Worm (Caenorhabditis elegans) whole organism, L2 larva: ENCODE data around the gene cnc-6.

Experiments
- nhr-77 ChIP-seq: fragments of 150-350 bp; optimal IDR thresholded peaks from 2 replicates; lab custom pipeline; 2014; ENCODE audit warnings: missing biosample characterization, missing genetic modification characterization
- snpc-4 ChIP-seq: fragments of 150-350 bp; optimal IDR thresholded peaks from 2 replicates; lab custom pipeline; 2014; ENCODE audit warnings: missing biosample characterization, missing genetic modification characterization

DNA sequence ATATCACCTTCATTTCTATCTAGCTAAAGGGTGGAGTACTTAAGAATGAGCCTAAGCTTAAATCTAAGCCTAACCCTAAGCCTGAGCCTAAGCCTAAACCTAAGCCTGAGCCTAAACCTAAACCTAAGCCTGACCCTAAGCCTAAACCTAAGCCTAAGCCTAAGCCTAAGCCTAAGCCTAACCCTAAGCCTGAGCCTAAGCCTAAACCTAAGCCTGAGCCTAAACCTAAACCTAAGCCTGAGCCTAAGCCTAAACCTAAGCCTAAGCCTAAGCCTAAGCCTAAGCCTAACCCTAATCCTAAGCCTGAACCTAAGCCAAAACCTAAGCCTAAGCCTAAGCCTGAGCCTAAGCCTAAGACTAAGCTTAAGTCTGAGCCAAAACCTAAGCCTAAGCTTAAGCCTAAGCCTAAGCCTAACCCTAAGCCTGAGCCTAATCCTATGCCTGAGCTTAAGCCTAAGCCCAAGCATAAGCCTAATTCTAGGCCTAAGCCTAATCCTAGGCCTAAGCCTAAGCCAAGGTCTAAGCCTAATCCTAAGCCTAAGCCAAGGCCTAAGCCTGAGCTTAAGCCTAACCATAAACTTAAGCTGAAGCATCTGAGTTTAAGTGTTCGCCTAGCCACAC lies 49.2 kb upstream of the cnc-6 start:
- TF ChIP-seq nhr-77 (tag; lab: Kevin White, UChicago) (no peak), snpc-4 (no peak)
